Worm (Caenorhabditis elegans) whole organism, L4 larva: ENCODE results near the gene rbm-42.

ENCODE experiments used
- D1046.2 ChIP-seq: fragments of 200-800 bp; sonication (Bioruptor generic); IDR thresholded peaks from 2 replicates; pipeline ENCODE4 v1.3.6; 2022; ENCODE audit warnings: missing genetic modification characterization, missing compliant biosample characterization
- F10B5.3 ChIP-seq: sonication (generic microtip); optimal IDR thresholded peaks from 2 replicates; lab custom pipeline; 2016; ENCODE audit warnings: mild to moderate bottlenecking, missing genetic modification characterization, missing compliant biosample characterization
- F49E8.2 ChIP-seq: sonication (generic microtip); optimal IDR thresholded peaks from 2 replicates; lab custom pipeline; 2016; ENCODE audit warnings: missing compliant biosample characterization, mild to moderate bottlenecking, missing genetic modification characterization, borderline replicate concordance
- T20F7.1 ChIP-seq: fragments of 200-800 bp; sonication (Bioruptor generic); optimal IDR thresholded peaks from 2 replicates; lab custom pipeline; 2018; ENCODE audit warnings: mild to moderate bottlenecking, missing genetic modification characterization, missing compliant biosample characterization
- T26A8.4 ChIP-seq: fragments of 200-800 bp; sonication (Bioruptor generic); IDR thresholded peaks from 2 replicates; pipeline ENCODE4 v1.3.6; 2022; ENCODE audit warnings: missing genetic modification characterization, missing compliant biosample characterization
- Y105C5A.15 ChIP-seq: fragments of 200-800 bp; sonication (Bioruptor generic); IDR thresholded peaks from 2 replicates; pipeline ENCODE4 v1.3.6; 2022; ENCODE audit warnings: missing genetic modification characterization, missing compliant biosample characterization
- aha-1 ChIP-seq: fragments of 150-350 bp; peaks from one replicate; lab custom pipeline; 2014; ENCODE audit warnings: missing biosample characterization, missing genetic modification characterization
- ama-1 ChIP-seq: fragments of 150-350 bp; optimal IDR thresholded peaks from 2 replicates; lab custom pipeline; 2014; ENCODE audit warnings: inconsistent platforms, mixed read lengths
- ceh-62 ChIP-seq: sonication (generic microtip); optimal IDR thresholded peaks from 2 replicates; lab custom pipeline; 2017; ENCODE audit warnings: missing biosample characterization, missing genetic modification characterization
- ces-1 ChIP-seq: fragments of 150-350 bp; sonication (generic microtip); optimal IDR thresholded peaks from 4 replicates; lab custom pipeline; 2014; ENCODE audit warnings: missing biosample characterization, missing genetic modification reagents, missing genetic modification characterization
- cey-2 ChIP-seq: sonication (generic microtip); optimal IDR thresholded peaks from 3 replicates; lab custom pipeline; 2017; ENCODE audit warnings: missing genetic modification characterization, mild to moderate bottlenecking, missing compliant biosample characterization, antibody characterized with exemption, borderline replicate concordance; ENCODE audit not compliant: insufficient read depth
- daf-12 ChIP-seq: fragments of 150-350 bp; optimal IDR thresholded peaks from 2 replicates; lab custom pipeline; 2014; ENCODE audit warnings: missing biosample characterization, missing genetic modification reagents, missing genetic modification characterization
- daf-16 ChIP-seq, 3 experiments: sonication (generic microtip); optimal IDR thresholded peaks; 2 replicates each; lab custom pipeline; 2016 to 2017; ENCODE audit warnings: missing genetic modification characterization in 3 of 3, missing genetic modification reagents in 3 of 3, mild to moderate bottlenecking in 2 of 3, missing compliant biosample characterization in 2 of 3, missing biosample characterization in 1 of 3, moderate library complexity in 1 of 3
- dmd-6 ChIP-seq: fragments of 200-800 bp; sonication (Bioruptor generic); IDR thresholded peaks from 2 replicates; pipeline ENCODE4 v1.3.6; 2022; ENCODE audit warnings: missing genetic modification reagents, missing genetic modification characterization, missing compliant biosample characterization
- dmd-8 ChIP-seq: fragments of 200-800 bp; sonication (Bioruptor generic); IDR thresholded peaks from 2 replicates; pipeline ENCODE4 v1.3.6; 2022; ENCODE audit warnings: missing genetic modification characterization, missing compliant biosample characterization
- dpl-1 ChIP-seq: fragments of 150-350 bp; optimal IDR thresholded peaks from 2 replicates; lab custom pipeline; 2014; ENCODE audit warnings: missing biosample characterization, missing genetic modification reagents, missing genetic modification characterization
- dve-1 ChIP-seq: sonication (generic microtip); optimal IDR thresholded peaks from 2 replicates; lab custom pipeline; 2017; ENCODE audit warnings: antibody characterized with exemption, mild to moderate bottlenecking, missing genetic modification characterization, missing compliant biosample characterization; ENCODE audit not compliant: insufficient read depth
- fos-1 ChIP-seq: fragments of 150-350 bp; optimal IDR thresholded peaks from 2 replicates; lab custom pipeline; 2014; ENCODE audit warnings: missing biosample characterization, missing genetic modification characterization
- hif-1 ChIP-seq, 2 experiments: sonication (generic microtip); optimal IDR thresholded peaks; 2 replicates each; lab custom pipeline; 2016 to 2017; ENCODE audit warnings: missing compliant biosample characterization in 2 of 2, missing genetic modification characterization in 2 of 2, missing genetic modification reagents in 2 of 2, missing genotype in 2 of 2, mild to moderate bottlenecking in 1 of 2
- hlh-11 ChIP-seq: fragments of 200-800 bp; sonication (Bioruptor generic); optimal IDR thresholded peaks from 2 replicates; lab custom pipeline; 2018; ENCODE audit warnings: mild to moderate bottlenecking, missing genetic modification characterization, missing compliant biosample characterization
- hlh-30 ChIP-seq: sonication (generic microtip); optimal IDR thresholded peaks from 2 replicates; lab custom pipeline; 2017; ENCODE audit warnings: antibody characterized with exemption, mild to moderate bottlenecking, missing genetic modification characterization, missing compliant biosample characterization; ENCODE audit not compliant: insufficient read depth
- jun-1 ChIP-seq: fragments of 150-350 bp; optimal IDR thresholded peaks from 2 replicates; lab custom pipeline; 2014; ENCODE audit warnings: missing biosample characterization, missing genetic modification reagents, missing genetic modification characterization
- lim-7 ChIP-seq: fragments of 200-800 bp; sonication (Bioruptor generic); IDR thresholded peaks from 2 replicates; pipeline ENCODE4 v1.3.6; 2022; ENCODE audit warnings: missing genetic modification characterization, missing compliant biosample characterization
- lin-1 ChIP-seq: fragments of 200-800 bp; sonication (Bioruptor generic); IDR thresholded peaks from 2 replicates; pipeline ENCODE4 v1.3.6; 2022; ENCODE audit warnings: missing genetic modification reagents, missing genetic modification characterization, missing compliant biosample characterization
- lin-15B ChIP-seq: fragments of 150-350 bp; sonication (generic microtip); optimal IDR thresholded peaks from 3 replicates; lab custom pipeline; 2014; ENCODE audit warnings: missing biosample characterization, missing genetic modification characterization
- lin-39 ChIP-seq: fragments of 150-350 bp; optimal IDR thresholded peaks from 2 replicates; lab custom pipeline; 2014; ENCODE audit warnings: missing biosample characterization, missing genetic modification reagents, missing genetic modification characterization
- lsy-2 ChIP-seq, 2 experiments: fragments of 150-350 bp in 1 of 2; sonication (generic microtip) in 1 of 2; optimal IDR thresholded peaks; 2 replicates each; lab custom pipeline; 2014 to 2017; ENCODE audit warnings: missing biosample characterization in 2 of 2, missing genetic modification characterization in 2 of 2
- mep-1 ChIP-seq: fragments of 150-350 bp; sonication (generic microtip); optimal IDR thresholded peaks from 3 replicates; lab custom pipeline; 2014; ENCODE audit warnings: missing biosample characterization, missing genetic modification characterization
- mxl-2 ChIP-seq: fragments of 200-800 bp; sonication (Bioruptor generic); conservative IDR thresholded peaks from 2 replicates; pipeline ENCODE4 v1.3.6; 2022; ENCODE audit warnings: missing genetic modification reagents, missing genetic modification characterization, missing compliant biosample characterization
- mxl-3 ChIP-seq: fragments of 200-800 bp; sonication (Bioruptor generic); optimal IDR thresholded peaks from 2 replicates; lab custom pipeline; 2018; ENCODE audit warnings: mild to moderate bottlenecking, missing genetic modification characterization, missing compliant biosample characterization
- nhr-102 ChIP-seq: sonication (generic microtip); optimal IDR thresholded peaks from 2 replicates; lab custom pipeline; 2016; ENCODE audit warnings: mild to moderate bottlenecking, missing genetic modification characterization, moderate library complexity, missing compliant biosample characterization
- nhr-111 ChIP-seq: fragments of 200-800 bp; sonication (Bioruptor generic); optimal IDR thresholded peaks from 2 replicates; lab custom pipeline; 2018; ENCODE audit warnings: mild to moderate bottlenecking, missing genetic modification characterization, missing compliant biosample characterization
- nhr-28 ChIP-seq: fragments of 150-350 bp; optimal IDR thresholded peaks from 2 replicates; lab custom pipeline; 2014; ENCODE audit warnings: missing biosample characterization, missing genetic modification characterization
- nhr-41 ChIP-seq: fragments of 200-800 bp; sonication (Bioruptor generic); IDR thresholded peaks from 2 replicates; pipeline ENCODE4 v1.3.6; 2022; ENCODE audit warnings: missing genetic modification reagents, missing genetic modification characterization, missing compliant biosample characterization
- nhr-48 ChIP-seq: sonication (generic microtip); optimal IDR thresholded peaks from 2 replicates; lab custom pipeline; 2016; ENCODE audit warnings: mild to moderate bottlenecking, missing genetic modification characterization, missing compliant biosample characterization
- nhr-77 ChIP-seq: fragments of 150-350 bp; optimal IDR thresholded peaks from 2 replicates; lab custom pipeline; 2014; ENCODE audit warnings: missing biosample characterization, missing genetic modification characterization
- php-3 ChIP-seq: fragments of 200-800 bp; sonication (Bioruptor generic); IDR thresholded peaks from 2 replicates; pipeline ENCODE4 v1.3.6; 2022; ENCODE audit warnings: missing genetic modification reagents, missing genetic modification characterization, missing compliant biosample characterization
- pqm-1 ChIP-seq: sonication (generic microtip); optimal IDR thresholded peaks from 2 replicates; lab custom pipeline; 2017; ENCODE audit warnings: missing biosample characterization, missing genetic modification characterization
- set-16 ChIP-seq: fragments of 200-800 bp; sonication (Bioruptor generic); IDR thresholded peaks from 2 replicates; pipeline ENCODE4 v1.3.6; 2022; ENCODE audit warnings: missing genetic modification reagents, missing genetic modification characterization, missing compliant biosample characterization
- skn-1 ChIP-seq: fragments of 150-350 bp; optimal IDR thresholded peaks from 2 replicates; lab custom pipeline; 2014; ENCODE audit warnings: missing biosample characterization, missing genetic modification characterization
- spr-3 ChIP-seq: fragments of 200-800 bp; sonication (Bioruptor generic); optimal IDR thresholded peaks from 2 replicates; lab custom pipeline; 2018; ENCODE audit warnings: mild to moderate bottlenecking, missing genetic modification characterization, missing compliant biosample characterization
- tra-1 ChIP-seq: fragments of 200-800 bp; sonication (Bioruptor generic); IDR thresholded peaks from 2 replicates; pipeline ENCODE4 v1.3.6; 2022; ENCODE audit warnings: missing genetic modification reagents, missing genetic modification characterization, missing compliant biosample characterization
- unc-62 ChIP-seq, 3 experiments: fragments of 150-350 bp in 1 of 3; sonication (generic microtip); optimal IDR thresholded peaks in 2 of 3; peaks in 1 of 3; 1 replicate in 1 of 3; 2 replicates in 2 of 3; lab custom pipeline; 2014 to 2017; ENCODE audit warnings: missing biosample characterization in 3 of 3, missing genetic modification characterization in 3 of 3, missing genetic modification reagents in 3 of 3, missing genotype in 1 of 3
- zfp-2 ChIP-seq: sonication (generic microtip); optimal IDR thresholded peaks from 2 replicates; lab custom pipeline; 2016; ENCODE audit warnings: mild to moderate bottlenecking, missing genetic modification characterization, missing compliant biosample characterization
- zfp-3 ChIP-seq: fragments of 200-800 bp; sonication (Bioruptor generic); conservative IDR thresholded peaks from 2 replicates; pipeline ENCODE4 v1.3.6; 2022; ENCODE audit warnings: missing genetic modification reagents, missing genetic modification characterization, missing compliant biosample characterization
- zip-11 ChIP-seq: fragments of 200-800 bp; sonication (Bioruptor generic); IDR thresholded peaks from 2 replicates; pipeline ENCODE4 v1.3.6; 2022; ENCODE audit warnings: missing genetic modification characterization, missing compliant biosample characterization
- ztf-11 ChIP-seq: fragments of 150-350 bp; optimal IDR thresholded peaks from 2 replicates; lab custom pipeline; 2014; ENCODE audit warnings: missing biosample characterization, missing genetic modification characterization
- ztf-7 ChIP-seq: fragments of 150-350 bp; optimal IDR thresholded peaks from 2 replicates; lab custom pipeline; 2014; ENCODE audit warnings: missing biosample characterization, missing genetic modification characterization

Gene rbm-42

ce11 chrIII:5202641-5203040 is 49.6 kb upstream of the rbm-42 start (continued):
- TF ChIP-seq set-16: no peak
- no peak for TF ChIP-seq dmd-8 (GFP tag; lab: Robert Waterston, UW)
- TF ChIP-seq unc-62 (GFP tag; optimal IDR thresholded peaks at IDR 0.05 in 1 of 2; lab: Kevin White, UChicago): no peak
- TF ChIP-seq unc-62 (tag; optimal IDR thresholded peaks at IDR 0.05; lab: Kevin White, UChicago): no peak
- no peak for TF ChIP-seq lin-15B (tag; lab: Kevin White, UChicago)
- TF ChIP-seq lin-39: no peak
- TF ChIP-seq F49E8.2 (tag; lab: Kevin White, UChicago): no peak
- TF ChIP-seq zfp-2: no peak
- no peak for TF ChIP-seq F10B5.3 (tag; lab: Kevin White, UChicago)
- TF ChIP-seq mxl-3: peak; percentile 10
- no peak for TF ChIP-seq skn-1 (tag; lab: Kevin White, UChicago)
- no peak for TF ChIP-seq zip-11
- TF ChIP-seq ceh-62: no peak
- peak; percentile 25 for TF ChIP-seq ztf-7
- peak; percentile 69 for TF ChIP-seq dmd-6 (GFP tag; lab: Robert Waterston, UW)
- peak; percentile 54 for TF ChIP-seq pqm-1 (tag; lab: Kevin White, UChicago)
- TF ChIP-seq nhr-102 (tag; lab: Kevin White, UChicago): peak; percentile 71
- TF ChIP-seq mxl-2 (GFP tag; lab: Robert Waterston, UW): no peak
- no peak for TF ChIP-seq jun-1 (tag; lab: Kevin White, UChicago)

DNA sequence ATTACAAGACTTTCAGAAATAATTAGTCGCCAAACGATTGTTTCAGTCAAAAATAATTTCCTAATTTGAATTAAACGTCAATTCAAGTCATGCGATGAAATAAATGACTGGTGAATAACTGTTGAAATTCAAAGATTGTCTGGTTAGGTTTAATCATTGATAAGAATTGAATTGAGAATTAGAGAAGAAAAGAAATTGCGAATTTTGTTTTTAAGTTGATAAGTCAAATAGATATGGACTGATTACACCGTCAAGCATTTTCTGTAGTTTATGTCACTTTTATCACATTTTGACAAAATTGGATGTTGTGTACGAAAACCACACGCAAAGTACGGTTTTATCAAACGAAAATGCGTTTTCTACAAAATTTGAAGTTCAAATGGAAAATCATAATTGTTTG is 48.2 kb upstream of the rbm-42 start:
- TF ChIP-seq ces-1 (GFP tag; lab: Kevin White, UChicago) (no peak), F49E8.2 (tag; lab: Kevin White, UChicago) (no peak), dve-1 (tag; lab: Kevin White, UChicago) (peak; percentile 97), daf-12 (tag; lab: Kevin White, UChicago) (no peak), ztf-7 (peak; percentile 41), zfp-3 (GFP tag; lab: Robert Waterston, UW) (no peak), spr-3 (no peak), dmd-8 (GFP tag; lab: Robert Waterston, UW) (no peak), fos-1 (tag; lab: Kevin White, UChicago) (no peak), nhr-28 (tag; lab: Kevin White, UChicago) (peak; percentile 99), daf-16 (GFP tag; optimal IDR thresholded peaks at IDR 0.05; lab: Kevin White, UChicago) (peak in 1 of 2 experiments; percentile 26), daf-16 (tag; optimal IDR thresholded peaks at IDR 0.05; lab: Kevin White, UChicago) (peak; percentile 94), ztf-11 (tag; lab: Kevin White, UChicago) (no peak), pqm-1 (tag; lab: Kevin White, UChicago) (peak; percentile 82), T20F7.1 (GFP tag; lab: Kevin White, UChicago) (peak; percentile 58), tra-1 (GFP tag; lab: Robert Waterston, UW) (peak; percentile 88), lsy-2 (tag; optimal IDR thresholded peaks at IDR 0.05; lab: Kevin White, UChicago) (peak in 1 of 2 experiments; percentile 58), hif-1 (tag; optimal IDR thresholded peaks at IDR 0.05; lab: Kevin White, UChicago) (peak in 1 of 2 experiments; percentile 47), T26A8.4 (0 out of 2 replicates have a peak, but pooled peaks have one; percentile 23), lim-7 (GFP tag; lab: Robert Waterston, UW) (no peak), dmd-6 (GFP tag; lab: Robert Waterston, UW) (peak; percentile 93), nhr-48 (peak; percentile 67), nhr-111 (GFP tag; lab: Kevin White, UChicago) (no peak), D1046.2 (no peak), hlh-30 (peak; percentile 62), hlh-11 (peak; percentile 86), nhr-102 (tag; lab: Kevin White, UChicago) (peak; percentile 79), Y105C5A.15 (no peak), ceh-62 (no peak), mep-1 (tag; lab: Kevin White, UChicago) (peak; percentile 73), unc-62 (GFP tag; optimal IDR thresholded peaks at IDR 0.05 in 1 of 2; lab: Kevin White, UChicago) (peak; percentile 15 to 98), unc-62 (tag; optimal IDR thresholded peaks at IDR 0.05; lab: Kevin White, UChicago) (no peak), nhr-77 (tag; lab: Kevin White, UChicago) (peak; percentile 97), cey-2 (tag; lab: Kevin White, UChicago) (peak; percentile 12), aha-1 (tag; lab: Kevin White, UChicago) (peak; percentile 86), ama-1 (lab: Kevin White, UChicago) (no peak), php-3 (peak; percentile 59; the same call in 1 of the 2 replicates), nhr-41 (GFP tag; lab: Robert Waterston, UW) (peak; percentile 57; the same call in 1 of the 2 replicates), lin-1 (GFP tag; lab: Robert Waterston, UW) (peak; percentile 59), dpl-1 (GFP tag; lab: Kevin White, UChicago) (peak; percentile 22)
